Worm (Caenorhabditis elegans) whole organism, midembryonic: ENCODE results near the gene ZC404.1.

Experiments
- T22C8.4 ChIP-seq: fragments of 200-800 bp; sonication (Bioruptor generic); IDR thresholded peaks from 2 replicates; pipeline ENCODE4 v1.3.6; 2022; ENCODE audit warnings: missing genetic modification characterization, missing compliant biosample characterization
- flt-1 ChIP-seq: fragments of 200-800 bp; sonication (Bioruptor generic); IDR thresholded peaks from 2 replicates; pipeline ENCODE4 v1.3.6; 2022; ENCODE audit warnings: missing genetic modification characterization, missing compliant biosample characterization
- med-1 ChIP-seq: sonication (generic microtip); optimal IDR thresholded peaks from 2 replicates; lab custom pipeline; 2017; ENCODE audit warnings: missing genetic modification characterization, mild to moderate bottlenecking, missing compliant biosample characterization, antibody characterized with exemption, missing genetic modification reagents; ENCODE audit not compliant: insufficient read depth
- ref-1 ChIP-seq: fragments of 200-800 bp; sonication (Bioruptor generic); conservative IDR thresholded peaks from 2 replicates; pipeline ENCODE4 v1.3.6; 2022; ENCODE audit warnings: missing genetic modification reagents, missing genetic modification characterization, missing compliant biosample characterization

ce11 chrV:6792973-6793372 lies 1.0 kb upstream of the ZC404.1 start:
- TF ChIP-seq ref-1 (GFP tag; lab: Robert Waterston, UW), result no peak
- no peak for TF ChIP-seq flt-1 (GFP tag; lab: Robert Waterston, UW)
- no peak for TF ChIP-seq T22C8.4 (GFP tag; lab: Robert Waterston, UW)
- TF ChIP-seq med-1, result no peak
